Fruit fly (Drosophila melanogaster) Kc167 (cell line): Measurements from ENCODE around the gene alphaTub85E.

Experiments
- Sin3A ChIP-seq: fragments of >200 bp; optimal IDR thresholded peaks from 2 replicates; lab custom pipeline; 2018; ENCODE audit warnings: missing external identifiers
- psq ChIP-seq: fragments of >200 bp; optimal IDR thresholded peaks from 2 replicates; lab custom pipeline; 2017; ENCODE audit warnings: missing external identifiers
- ttk ChIP-seq: sonication (Bioruptor generic); optimal IDR thresholded peaks from 2 replicates; lab custom pipeline; 2017; ENCODE audit warnings: missing external identifiers

DNA sequence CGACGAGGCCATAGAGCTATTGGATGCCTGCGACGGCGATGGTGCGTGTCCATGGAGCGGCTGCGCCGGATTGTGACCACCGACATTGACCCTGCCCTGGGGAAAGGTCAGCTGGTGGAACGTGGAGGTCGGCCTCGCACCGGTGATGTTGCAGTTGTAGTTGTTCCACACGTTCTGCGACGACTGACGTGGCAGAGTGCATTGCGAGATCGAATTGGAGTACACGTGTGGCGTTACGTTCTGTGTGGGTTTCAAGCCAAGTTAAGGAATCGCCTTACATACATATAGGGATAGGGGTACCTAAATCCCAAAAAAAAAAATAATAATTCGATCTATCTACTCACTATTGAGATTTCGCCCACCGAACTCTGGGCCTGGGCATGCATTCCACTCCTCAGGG lies 2.1 kb upstream of the alphaTub85E start:
- TF ChIP-seq psq (lab: Kevin White, UChicago) (no peak), ttk (lab: Kevin White, UChicago) (no peak), Sin3A (lab: Kevin White, UChicago) (no peak)
